Worm (Caenorhabditis elegans) whole organism, L3 larva: ENCODE measurements around the gene C49H3.4.

Experiments
- R02D3.7 ChIP-seq: fragments of 150-350 bp; optimal IDR thresholded peaks from 2 replicates; lab custom pipeline; 2014; ENCODE audit warnings: missing biosample characterization, missing genetic modification characterization
- ZK546.5 ChIP-seq: sonication (generic microtip); optimal IDR thresholded peaks from 2 replicates; lab custom pipeline; 2017; ENCODE audit warnings: missing biosample characterization, missing genetic modification characterization
- ceh-28 ChIP-seq: fragments of 150-350 bp; optimal IDR thresholded peaks from 2 replicates; lab custom pipeline; 2014; ENCODE audit warnings: missing biosample characterization, missing genetic modification reagents, missing genetic modification characterization
- ceh-9 ChIP-seq: sonication (generic microtip); optimal IDR thresholded peaks from 2 replicates; lab custom pipeline; 2018; ENCODE audit warnings: missing biosample characterization, missing genetic modification characterization
- egl-27 ChIP-seq: sonication (generic microtip); optimal IDR thresholded peaks from 4 replicates; lab custom pipeline; 2017; ENCODE audit warnings: missing biosample characterization, missing genetic modification reagents, missing genetic modification characterization
- egl-5 ChIP-seq: fragments of 150-350 bp; optimal IDR thresholded peaks from 2 replicates; lab custom pipeline; 2017; ENCODE audit warnings: missing biosample characterization, missing genetic modification reagents, missing genetic modification characterization, inconsistent platforms
- elt-1 ChIP-seq: fragments of 150-350 bp; optimal IDR thresholded peaks from 2 replicates; lab custom pipeline; 2014; ENCODE audit warnings: missing biosample characterization, missing genetic modification characterization
- elt-2 ChIP-seq: sonication (generic microtip); optimal IDR thresholded peaks from 2 replicates; lab custom pipeline; 2016; ENCODE audit warnings: missing genetic modification reagents, mild to moderate bottlenecking, missing genetic modification characterization, missing compliant biosample characterization
- elt-3 ChIP-seq, 3 experiments: fragments of 150-350 bp in 1 of 3; sonication (generic microtip) in 2 of 3; optimal IDR thresholded peaks; 2 replicates in 2 of 3; 4 replicates in 1 of 3; lab custom pipeline; 2014 to 2017; ENCODE audit warnings: missing biosample characterization in 3 of 3, missing genetic modification characterization in 3 of 3
- eor-1 ChIP-seq, 2 experiments: fragments of 150-350 bp; optimal IDR thresholded peaks; 2 replicates each; lab custom pipeline; 2014 to 2018; ENCODE audit warnings: missing biosample characterization in 2 of 2, missing genetic modification characterization in 2 of 2
- fkh-10 ChIP-seq: sonication (generic microtip); optimal IDR thresholded peaks from 2 replicates; lab custom pipeline; 2017; ENCODE audit warnings: missing biosample characterization, missing genetic modification reagents, missing genetic modification characterization
- fkh-2 ChIP-seq: fragments of 150-350 bp; optimal IDR thresholded peaks from 2 replicates; lab custom pipeline; 2014; ENCODE audit warnings: missing biosample characterization, missing genetic modification reagents, missing genetic modification characterization
- hmg-11 ChIP-seq: sonication (generic microtip); optimal IDR thresholded peaks from 2 replicates; lab custom pipeline; 2016; ENCODE audit warnings: missing genetic modification characterization, missing compliant biosample characterization
- jun-1 ChIP-seq: fragments of 150-350 bp; optimal IDR thresholded peaks from 2 replicates; lab custom pipeline; 2014; ENCODE audit warnings: missing biosample characterization, missing genetic modification reagents, missing genetic modification characterization
- lin-15B ChIP-seq: fragments of 150-350 bp; optimal IDR thresholded peaks from 2 replicates; lab custom pipeline; 2014; ENCODE audit warnings: missing biosample characterization, missing genetic modification characterization
- lin-39 ChIP-seq: fragments of 150-350 bp; optimal IDR thresholded peaks from 2 replicates; lab custom pipeline; 2018; ENCODE audit warnings: missing biosample characterization, missing genetic modification reagents, missing genetic modification characterization
- lsy-12 ChIP-seq: sonication (generic microtip); optimal IDR thresholded peaks from 2 replicates; lab custom pipeline; 2016; ENCODE audit warnings: mild to moderate bottlenecking, missing genetic modification characterization, missing compliant biosample characterization
- mdl-1 ChIP-seq: fragments of 150-350 bp; optimal IDR thresholded peaks from 2 replicates; lab custom pipeline; 2014; ENCODE audit warnings: missing biosample characterization, missing genetic modification characterization
- mml-1 ChIP-seq: fragments of 150-350 bp; sonication (generic microtip); optimal IDR thresholded peaks from 3 replicates; lab custom pipeline; 2014; ENCODE audit warnings: missing biosample characterization, missing genetic modification characterization
- nfya-1 ChIP-seq: sonication (generic microtip); optimal IDR thresholded peaks from 2 replicates; lab custom pipeline; 2017; ENCODE audit warnings: missing genetic modification characterization, mild to moderate bottlenecking, missing compliant biosample characterization, antibody characterized with exemption, moderate library complexity; ENCODE audit not compliant: insufficient read depth
- nhr-11 ChIP-seq: fragments of 150-350 bp; optimal IDR thresholded peaks from 2 replicates; lab custom pipeline; 2014; ENCODE audit warnings: missing biosample characterization, missing genetic modification characterization
- nhr-23 ChIP-seq: fragments of 150-350 bp; optimal IDR thresholded peaks from 2 replicates; lab custom pipeline; 2014; ENCODE audit warnings: missing biosample characterization, missing genetic modification reagents, missing genetic modification characterization
- nhr-237 ChIP-seq: fragments of 150-350 bp; optimal IDR thresholded peaks from 2 replicates; lab custom pipeline; 2014; ENCODE audit warnings: missing biosample characterization, missing genetic modification characterization
- nhr-25 ChIP-seq: sonication (generic microtip); optimal IDR thresholded peaks from 2 replicates; lab custom pipeline; 2017; ENCODE audit warnings: missing biosample characterization, missing genetic modification characterization
- nhr-28 ChIP-seq: fragments of 150-350 bp; optimal IDR thresholded peaks from 2 replicates; lab custom pipeline; 2014; ENCODE audit warnings: missing biosample characterization, missing genetic modification characterization
- nhr-43 ChIP-seq: sonication (generic microtip); optimal IDR thresholded peaks from 2 replicates; lab custom pipeline; 2016; ENCODE audit warnings: mild to moderate bottlenecking, missing genetic modification characterization, missing compliant biosample characterization; ENCODE audit not compliant: poor library complexity, severe bottlenecking
- nhr-67 ChIP-seq: fragments of 150-350 bp; optimal IDR thresholded peaks from 2 replicates; lab custom pipeline; 2014; ENCODE audit warnings: missing biosample characterization, missing genetic modification characterization
- pha-4 ChIP-seq: fragments of 150-350 bp; optimal IDR thresholded peaks from 2 replicates; lab custom pipeline; 2014; ENCODE audit warnings: missing biosample characterization, missing genetic modification reagents, missing genetic modification characterization
- pqm-1 ChIP-seq: fragments of 150-350 bp; optimal IDR thresholded peaks from 2 replicates; lab custom pipeline; 2017; ENCODE audit warnings: missing biosample characterization, missing genetic modification characterization, inconsistent platforms
- sea-2 ChIP-seq: fragments of 150-350 bp; sonication (generic microtip); optimal IDR thresholded peaks from 4 replicates; lab custom pipeline; 2014; ENCODE audit warnings: missing biosample characterization, missing genetic modification reagents, missing genetic modification characterization
- snpc-4 ChIP-seq: fragments of 150-350 bp; optimal IDR thresholded peaks from 2 replicates; lab custom pipeline; 2014; ENCODE audit warnings: missing biosample characterization, missing genetic modification characterization
- zag-1 ChIP-seq: fragments of 150-350 bp; optimal IDR thresholded peaks from 2 replicates; lab custom pipeline; 2014; ENCODE audit warnings: missing biosample characterization, missing genetic modification characterization

C49H3.4 gene

ce11 chrIV:7946899-7947499, 31.9 kb downstream of the C49H3.4 start, which contains the start of gene F20D12.12:
Gene F20D12.12 (plus strand): TSS chrIV:7947440.
- TF ChIP-seq nhr-43 (tag; lab: Kevin White, UChicago): peak; percentile 7
- TF ChIP-seq lsy-12 (tag; lab: Kevin White, UChicago): peak; percentile 57
- peak; percentile 66 for TF ChIP-seq lin-39 (tag; lab: Kevin White, UChicago)
- peak; percentile 66 for TF ChIP-seq pha-4 (tag; lab: Kevin White, UChicago)
- peak; percentile 85 for TF ChIP-seq nfya-1 (tag; lab: Kevin White, UChicago)
- peak; percentile 52 for TF ChIP-seq elt-2 (tag; lab: Kevin White, UChicago)
- TF ChIP-seq snpc-4 (tag; lab: Kevin White, UChicago): peak; percentile 19
- peak; percentile 67 for TF ChIP-seq nhr-23
- peak; percentile 56 for TF ChIP-seq hmg-11 (tag; lab: Kevin White, UChicago)
- TF ChIP-seq lin-15B (tag; lab: Kevin White, UChicago): peak; percentile 69
- TF ChIP-seq, all 47 proteins: peak for 10; not testable (repeated sequence) for 37

- TF ChIP-seq elt-2 (tag; lab: Kevin White, UChicago) (peak; percentile 26), hmg-11 (tag; lab: Kevin White, UChicago) (peak; percentile 13), nfya-1 (tag; lab: Kevin White, UChicago) (peak; percentile 58)
Observed at ce11 chrIV:7948290-7948689, 33.2 kb downstream of the C49H3.4 start, which contains the start of gene mcm-3AP. Gene mcm-3AP (plus strand): TSS chrIV:7948672.

DNA sequence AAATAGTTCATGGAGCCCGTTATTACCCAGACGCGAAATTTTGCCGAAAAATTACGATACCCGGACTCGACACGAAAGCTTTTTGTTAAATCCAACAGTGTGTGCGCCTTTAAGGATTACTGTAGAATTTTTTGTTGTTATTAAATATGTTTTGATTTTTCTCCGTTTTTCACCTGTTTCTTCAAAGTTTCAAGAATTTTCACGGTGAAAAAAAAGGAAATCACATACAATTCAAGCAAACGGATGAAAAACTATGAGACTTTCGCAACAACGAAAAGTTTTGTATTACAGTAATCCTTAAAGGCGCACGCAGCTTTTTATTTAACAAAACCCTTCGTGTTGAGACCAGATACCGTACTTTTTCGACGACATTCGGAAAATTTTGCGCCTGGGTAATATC, 38.9 kb downstream of the C49H3.4 start:
- TF ChIP-seq fkh-2 (tag; lab: Kevin White, UChicago) (no peak), jun-1 (tag; lab: Kevin White, UChicago) (no peak), hmg-11 (tag; lab: Kevin White, UChicago) (no peak), lin-39 (tag; lab: Kevin White, UChicago) (no peak), nhr-11 (tag; lab: Kevin White, UChicago) (no peak), egl-5 (no peak), nhr-237 (tag; lab: Kevin White, UChicago) (no peak), nhr-28 (tag; lab: Kevin White, UChicago) (no peak)
- TF ChIP-seq, all 47 proteins: peak for 0

DNA sequence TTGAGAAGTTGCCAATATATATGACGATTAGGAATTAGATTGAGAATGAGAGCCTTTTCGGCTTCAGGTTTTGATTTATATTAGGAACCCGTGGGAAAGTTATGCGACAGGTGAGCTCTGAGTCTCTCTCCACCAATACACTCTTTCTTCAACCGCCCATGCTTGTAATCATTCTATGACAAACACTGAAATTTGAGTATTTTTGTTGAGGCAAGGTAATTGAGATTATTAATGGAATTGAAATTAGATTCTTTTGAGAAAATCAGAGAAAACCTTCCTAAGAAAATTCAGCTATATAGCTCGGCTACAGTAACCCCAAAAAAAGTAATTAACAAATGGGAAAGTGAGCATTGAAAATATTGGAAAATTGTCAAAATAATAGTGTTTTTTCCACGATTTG, 40.8 kb downstream of the C49H3.4 start, which contains the start of gene ceh-19:
TSS of gene ceh-19 (minus strand) at position 101 of the 400 bp plus-strand sequence.
- TF ChIP-seq R02D3.7 (tag; lab: Kevin White, UChicago) (no peak), elt-3 (tag; optimal IDR thresholded peaks at IDR 0.05; lab: Kevin White, UChicago) (no peak), ZK546.5 (no peak), snpc-4 (tag; lab: Kevin White, UChicago) (no peak), egl-27 (tag; lab: Kevin White, UChicago) (no peak), nhr-23 (no peak), nhr-25 (no peak), zag-1 (tag; lab: Kevin White, UChicago) (no peak)

- TF ChIP-seq mdl-1 (tag; lab: Kevin White, UChicago) (no peak), elt-2 (tag; lab: Kevin White, UChicago) (peak; percentile 22)
Observed at ce11 chrIV:7956643-7957317, 41.7 kb downstream of the C49H3.4 start, which contains the start of gene csr-1. Gene csr-1 (plus strand): TSS chrIV:7957267.

- TF ChIP-seq sea-2 (GFP tag; lab: Kevin White, UChicago) (no peak), egl-5 (no peak), nhr-11 (tag; lab: Kevin White, UChicago) (no peak), hmg-11 (tag; lab: Kevin White, UChicago) (no peak), elt-3 (tag; optimal IDR thresholded peaks at IDR 0.05; lab: Kevin White, UChicago) (no peak), ceh-9 (tag; lab: Kevin White, UChicago) (no peak), fkh-10 (GFP tag; lab: Kevin White, UChicago) (no peak), eor-1 (tag; optimal IDR thresholded peaks at IDR 0.05; lab: Kevin White, UChicago) (no peak), pqm-1 (tag; lab: Kevin White, UChicago) (no peak), R02D3.7 (tag; lab: Kevin White, UChicago) (no peak), nhr-67 (no peak), nhr-237 (tag; lab: Kevin White, UChicago) (no peak), ceh-28 (no peak), egl-27 (tag; lab: Kevin White, UChicago) (no peak), jun-1 (tag; lab: Kevin White, UChicago) (no peak), pha-4 (tag; lab: Kevin White, UChicago) (no peak), mml-1 (tag; lab: Kevin White, UChicago) (no peak), lsy-12 (tag; lab: Kevin White, UChicago) (no peak), elt-2 (tag; lab: Kevin White, UChicago) (no peak), elt-1 (no peak)
Observed at ce11 chrIV:7957504-7957903, 42.4 kb downstream of the C49H3.4 start, which contains the start of gene frpr-10. Gene frpr-10 (plus strand): TSS chrIV:7957804.
